Worm (Caenorhabditis elegans): ENCODE data around the gene ZC13.2.
A peak's percentile ranks its signal among the peaks of the same experiment; 100 is the strongest.

ZC13.2 gene

ce11 chrX:857658-858057 lies 22.8 kb upstream of the ZC13.2 start:
- TF ChIP-seq flt-1 (GFP tag; IDR thresholded peaks at IDR 0.05) (no peak), pes-1 (GFP tag; IDR thresholded peaks at IDR 0.05) (no peak), tbx-11 (GFP tag; IDR thresholded peaks at IDR 0.05) (no peak), sea-1 (GFP tag; conservative IDR thresholded peaks at IDR 0.05) (no peak), ama-1 (optimal IDR thresholded peaks at IDR 0.05) (no peak), hmbx-1 (tag; optimal IDR thresholded peaks at IDR 0.05) (no peak), hnd-1 (tag; optimal IDR thresholded peaks at IDR 0.05) (no peak), tbx-37 (GFP tag; conservative IDR thresholded peaks at IDR 0.05) (no peak)

DNA sequence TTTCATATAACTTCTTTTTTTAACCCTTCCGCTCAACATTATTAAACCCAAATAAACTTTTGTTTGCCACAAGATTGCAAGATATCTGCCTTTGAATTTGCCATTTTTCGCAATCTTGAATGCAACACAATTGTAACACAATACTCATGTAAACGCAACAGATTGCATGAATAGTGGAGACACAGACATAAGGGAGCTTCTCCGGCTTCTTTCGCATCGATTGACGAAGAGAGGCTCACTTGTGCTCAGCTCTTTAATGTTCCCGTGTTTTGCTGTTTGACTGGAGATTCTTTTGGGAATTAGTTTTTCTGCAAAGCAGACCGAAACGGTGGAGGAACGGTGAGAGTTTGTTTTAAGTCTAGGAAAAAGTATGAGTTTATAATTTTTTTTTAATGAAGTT lies 21.1 kb upstream of the ZC13.2 start, which contains the start of gene F56F10.2:
Gene F56F10.2 (plus strand): TSS at position 215 of the 400 bp plus-strand sequence.
- peak; percentile 31 for TF ChIP-seq F13C5.2 (tag; optimal IDR thresholded peaks at IDR 0.05)
- no peak for TF ChIP-seq tra-4 (tag; optimal IDR thresholded peaks at IDR 0.05)
- TF ChIP-seq tbx-11 (GFP tag; IDR thresholded peaks at IDR 0.05): no peak
- no peak for TF ChIP-seq ceh-36 (tag; optimal IDR thresholded peaks at IDR 0.05)
- TF ChIP-seq B0310.2 (tag; optimal IDR thresholded peaks at IDR 0.05): no peak

- TF ChIP-seq ceh-13 (GFP tag; optimal IDR thresholded peaks at IDR 0.05) (no peak), flt-1 (GFP tag; IDR thresholded peaks at IDR 0.05) (no peak), B0310.2 (tag; optimal IDR thresholded peaks at IDR 0.05) (no peak), ceh-36 (tag; optimal IDR thresholded peaks at IDR 0.05) (no peak), ets-7 (tag; optimal IDR thresholded peaks at IDR 0.05) (no peak), aly-1 (tag; optimal IDR thresholded peaks at IDR 0.05) (no peak), tra-4 (tag; optimal IDR thresholded peaks at IDR 0.05) (no peak), tbx-11 (GFP tag; IDR thresholded peaks at IDR 0.05) (no peak), tbx-37 (GFP tag; conservative IDR thresholded peaks at IDR 0.05) (no peak), scrt-1 (GFP tag; IDR thresholded peaks at IDR 0.05) (no peak), pes-1 (GFP tag; IDR thresholded peaks at IDR 0.05) (no peak), hnd-1 (tag; optimal IDR thresholded peaks at IDR 0.05) (no peak), hmg-4 (GFP tag; optimal IDR thresholded peaks at IDR 0.05) (no peak), ama-1 (optimal IDR thresholded peaks at IDR 0.05) (no peak), sea-1 (GFP tag; conservative IDR thresholded peaks at IDR 0.05) (no peak), F13C5.2 (tag; optimal IDR thresholded peaks at IDR 0.05) (no peak), hmbx-1 (tag; optimal IDR thresholded peaks at IDR 0.05) (no peak)
Measured at ce11 chrX:861378-861777, 19.1 kb upstream of the ZC13.2 start.

DNA sequence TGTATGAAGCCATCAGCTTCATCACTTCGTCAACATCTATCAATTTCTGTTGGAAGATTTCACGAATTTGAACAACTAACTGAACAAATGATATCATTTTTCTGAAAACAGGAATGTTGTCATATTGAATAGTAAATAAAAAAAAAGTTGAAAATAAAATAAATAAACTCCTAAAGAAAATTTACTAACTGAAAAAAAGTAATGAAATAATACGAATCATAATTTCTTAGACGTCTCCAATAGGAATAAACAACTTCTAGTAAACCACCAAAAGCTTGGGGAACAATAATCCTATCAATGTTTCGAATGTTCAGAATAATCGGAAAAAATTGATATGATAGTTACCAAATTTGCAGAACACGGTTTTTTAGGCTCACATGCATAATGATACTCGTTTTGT lies 17.0 kb upstream of the ZC13.2 start, which contains the start of gene cdo-1:
Gene cdo-1 (minus strand): TSS at position 101 of the 400 bp plus-strand sequence.
- no peak for TF ChIP-seq ama-1 (optimal IDR thresholded peaks at IDR 0.05)
- TF ChIP-seq hnd-1 (tag; optimal IDR thresholded peaks at IDR 0.05): no peak
- TF ChIP-seq scrt-1 (GFP tag; IDR thresholded peaks at IDR 0.05): no peak
- TF ChIP-seq B0310.2 (tag; optimal IDR thresholded peaks at IDR 0.05): no peak
- no peak for TF ChIP-seq flt-1 (GFP tag; IDR thresholded peaks at IDR 0.05)
- no peak for TF ChIP-seq hmg-4 (GFP tag; optimal IDR thresholded peaks at IDR 0.05)
- no peak for TF ChIP-seq ceh-13 (GFP tag; optimal IDR thresholded peaks at IDR 0.05)
- TF ChIP-seq ets-7 (tag; optimal IDR thresholded peaks at IDR 0.05): no peak
- no peak for TF ChIP-seq hmbx-1 (tag; optimal IDR thresholded peaks at IDR 0.05)
- TF ChIP-seq F13C5.2 (tag; optimal IDR thresholded peaks at IDR 0.05): no peak

ce11 chrX:864293-864731 lies 16.2 kb upstream of the ZC13.2 start:
- TF ChIP-seq B0310.2 (tag; optimal IDR thresholded peaks at IDR 0.05) (no peak), flt-1 (GFP tag; IDR thresholded peaks at IDR 0.05) (no peak), aly-1 (tag; optimal IDR thresholded peaks at IDR 0.05) (no peak), tbx-11 (GFP tag; IDR thresholded peaks at IDR 0.05) (no peak), hnd-1 (tag; optimal IDR thresholded peaks at IDR 0.05) (no peak), hmg-4 (GFP tag; optimal IDR thresholded peaks at IDR 0.05) (no peak), sea-1 (GFP tag; conservative IDR thresholded peaks at IDR 0.05) (no peak)

DNA sequence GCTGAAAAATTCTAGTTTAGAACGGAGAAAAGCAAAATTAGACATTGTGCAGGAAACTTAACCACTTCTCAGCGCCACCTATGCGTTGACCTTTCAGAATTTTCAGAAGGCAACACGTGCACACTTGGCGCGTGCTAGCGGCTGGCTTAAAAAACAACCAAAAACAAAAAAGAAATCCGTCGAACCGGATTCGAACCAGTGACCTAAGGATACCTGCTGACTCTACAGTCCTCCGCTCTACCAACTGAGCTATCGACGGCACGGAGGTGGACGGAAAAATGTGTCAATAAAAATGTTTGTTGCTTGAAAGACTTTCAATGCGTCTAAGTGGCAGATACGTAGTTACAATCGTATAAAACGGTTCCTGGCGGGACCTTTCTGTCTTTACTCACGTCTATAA lies 15.3 kb upstream of the ZC13.2 start:
- TF ChIP-seq ceh-36 (tag; optimal IDR thresholded peaks at IDR 0.05) (no peak), flt-1 (GFP tag; IDR thresholded peaks at IDR 0.05) (no peak), hmbx-1 (tag; optimal IDR thresholded peaks at IDR 0.05) (no peak), ama-1 (optimal IDR thresholded peaks at IDR 0.05) (no peak), scrt-1 (GFP tag; IDR thresholded peaks at IDR 0.05) (no peak), pes-1 (GFP tag; IDR thresholded peaks at IDR 0.05) (peak; percentile 62), tra-4 (tag; optimal IDR thresholded peaks at IDR 0.05) (no peak), tbx-37 (GFP tag; conservative IDR thresholded peaks at IDR 0.05) (no peak)

DNA sequence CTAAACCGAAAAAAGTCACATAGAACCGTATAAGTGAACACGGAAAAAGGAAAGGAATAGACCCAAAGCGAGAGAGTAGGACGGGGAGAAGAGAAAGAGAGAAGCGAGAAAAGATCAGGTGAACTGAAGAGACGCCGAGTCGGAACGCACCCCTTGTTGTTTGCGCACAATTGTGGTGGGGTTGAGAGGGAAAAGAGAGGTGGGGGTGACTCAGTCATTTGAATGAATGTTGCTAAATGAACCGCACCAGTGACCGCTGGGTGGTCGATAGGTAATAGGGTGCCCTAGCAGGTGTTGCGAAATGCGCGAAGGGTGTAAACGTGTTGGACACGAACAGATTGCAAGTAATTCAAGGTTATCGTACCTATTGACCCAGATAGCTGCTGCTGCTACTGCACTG lies 9.4 kb upstream of the ZC13.2 start, which contains the start of gene lgl-1:
Gene lgl-1 (minus strand): TSS at position 70 of the 400 bp plus-strand sequence.
- TF ChIP-seq ceh-36 (tag; optimal IDR thresholded peaks at IDR 0.05) (no peak), ceh-13 (GFP tag; optimal IDR thresholded peaks at IDR 0.05) (no peak), tbx-11 (GFP tag; IDR thresholded peaks at IDR 0.05) (no peak), F13C5.2 (tag; optimal IDR thresholded peaks at IDR 0.05) (peak; percentile 45), hmg-4 (GFP tag; optimal IDR thresholded peaks at IDR 0.05) (peak; percentile 90), scrt-1 (GFP tag; IDR thresholded peaks at IDR 0.05) (0 out of 2 replicates have a peak, but pooled peaks have one; percentile 41)

ce11 chrX:871957-872715 lies 8.3 kb upstream of the ZC13.2 start, which contains the start of gene F56F10.1:
F56F10.1 (plus strand) TSS chrX:872603.
- TF ChIP-seq scrt-1 (GFP tag; IDR thresholded peaks at IDR 0.05): no peak
- TF ChIP-seq F13C5.2 (tag; optimal IDR thresholded peaks at IDR 0.05): no peak
- TF ChIP-seq ets-7 (tag; optimal IDR thresholded peaks at IDR 0.05): no peak
- TF ChIP-seq tbx-11 (GFP tag; IDR thresholded peaks at IDR 0.05): no peak
- TF ChIP-seq ama-1 (optimal IDR thresholded peaks at IDR 0.05): no peak
- no peak for TF ChIP-seq sea-1 (GFP tag; conservative IDR thresholded peaks at IDR 0.05)
- no peak for TF ChIP-seq hmg-4 (GFP tag; optimal IDR thresholded peaks at IDR 0.05)
- TF ChIP-seq B0310.2 (tag; optimal IDR thresholded peaks at IDR 0.05): no peak
- TF ChIP-seq aly-1 (tag; optimal IDR thresholded peaks at IDR 0.05): no peak
- TF ChIP-seq pes-1 (GFP tag; IDR thresholded peaks at IDR 0.05): no peak
- no peak for TF ChIP-seq hnd-1 (tag; optimal IDR thresholded peaks at IDR 0.05)

All from whole organism, early embryonic.